Fruit fly (Drosophila melanogaster) whole organism, wandering third instar larva: Measurements from ENCODE around the gene CG12531.

Experiments used
- CG9705 ChIP-seq: fragments of 200-800 bp; sonication (Bioruptor generic); optimal IDR thresholded peaks from 2 replicates; lab custom pipeline; 2018; ENCODE audit warnings: missing biosample characterization, mild to moderate bottlenecking, missing genetic modification characterization
- CrebA ChIP-seq: fragments of 200-800 bp; sonication (Bioruptor generic); optimal IDR thresholded peaks from 2 replicates; lab custom pipeline; 2016; ENCODE audit warnings: missing biosample characterization, mild to moderate bottlenecking, missing genetic modification characterization, borderline replicate concordance
- Dfd ChIP-seq: fragments of >200 bp; optimal IDR thresholded peaks from 2 replicates; lab custom pipeline; 2017; ENCODE audit warnings: missing biosample characterization, missing genetic modification characterization
- Dif ChIP-seq: fragments of 200-275, 200-300 bp; sonication (Bioruptor generic); optimal IDR thresholded peaks from 2 replicates; lab custom pipeline; 2018; ENCODE audit warnings: missing biosample characterization, missing genetic modification characterization; ENCODE audit not compliant: partially characterized antibody
- HLH106 ChIP-seq: fragments of 200-800 bp; optimal IDR thresholded peaks from 3 replicates; lab custom pipeline; 2019; ENCODE audit warnings: missing biosample characterization, mild to moderate bottlenecking, missing genetic modification characterization, moderate library complexity
- Hnf4 ChIP-seq: fragments of 200-800 bp; sonication (Bioruptor generic); optimal IDR thresholded peaks from 2 replicates; lab custom pipeline; 2016; ENCODE audit warnings: missing biosample characterization, mild to moderate bottlenecking, missing genetic modification characterization
- Hr78 ChIP-seq: fragments of >200 bp; optimal IDR thresholded peaks from 2 replicates; lab custom pipeline; 2017; ENCODE audit warnings: missing biosample characterization, missing genetic modification characterization
- Hr83 ChIP-seq: fragments of 200-300 bp; sonication (Bioruptor generic); optimal IDR thresholded peaks from 2 replicates; lab custom pipeline; 2016; ENCODE audit warnings: missing biosample characterization, mild to moderate bottlenecking, missing genetic modification characterization, moderate library complexity; ENCODE audit not compliant: poor library complexity, severe bottlenecking
- Jra ChIP-seq: sonication (Bioruptor generic); optimal IDR thresholded peaks from 2 replicates; lab custom pipeline; 2016; ENCODE audit warnings: missing biosample characterization, missing genetic modification characterization
- Mio ChIP-seq: sonication (Bioruptor generic); optimal IDR thresholded peaks from 2 replicates; lab custom pipeline; 2016; ENCODE audit warnings: missing biosample characterization, missing genetic modification characterization
- N ChIP-seq: fragments of >200 bp; optimal IDR thresholded peaks from 2 replicates; lab custom pipeline; 2018; ENCODE audit warnings: missing biosample characterization, missing external identifiers, missing genetic modification characterization
- OdsH ChIP-seq: fragments of 200-800 bp; sonication (Bioruptor generic); optimal IDR thresholded peaks from 2 replicates; lab custom pipeline; 2016; ENCODE audit warnings: missing biosample characterization, mild to moderate bottlenecking, missing genetic modification characterization
- Rel ChIP-seq, 2 experiments: fragments of 200-800 bp; sonication (Bioruptor generic) in 1 of 2; optimal IDR thresholded peaks; 2 replicates in 1 of 2; 3 replicates in 1 of 2; lab custom pipeline; 2016 to 2019; ENCODE audit warnings: mild to moderate bottlenecking in 2 of 2, missing biosample characterization in 2 of 2, missing genetic modification characterization in 2 of 2, moderate library complexity in 1 of 2
- Sp1 ChIP-seq: fragments of 200-800 bp; sonication (Bioruptor generic); optimal IDR thresholded peaks from 3 replicates; lab custom pipeline; 2019; ENCODE audit warnings: missing biosample characterization, mild to moderate bottlenecking, missing genetic modification characterization, moderate library complexity
- Vsx2 ChIP-seq: fragments of 200-300, 225-300 bp; sonication (Bioruptor generic); optimal IDR thresholded peaks from 2 replicates; lab custom pipeline; 2018; ENCODE audit warnings: missing biosample characterization, missing genetic modification characterization; ENCODE audit not compliant: partially characterized antibody
- br ChIP-seq: fragments of 200-800 bp; sonication (Bioruptor generic); optimal IDR thresholded peaks from 2 replicates; lab custom pipeline; 2016; ENCODE audit warnings: missing biosample characterization, missing genetic modification characterization
- brk ChIP-seq: fragments of 200-800 bp; sonication (Bioruptor generic); optimal IDR thresholded peaks from 2 replicates; lab custom pipeline; 2016; ENCODE audit warnings: missing biosample characterization, mild to moderate bottlenecking, missing genetic modification characterization
- dl ChIP-seq, 2 experiments: fragments of 175-275, 200-275 bp in 1 of 2; fragments of 200-275 bp in 1 of 2; sonication (Bioruptor generic); optimal IDR thresholded peaks; lab custom pipeline; 2018; ENCODE audit warnings: mild to moderate bottlenecking in 2 of 2, missing biosample characterization in 2 of 2, missing genetic modification characterization in 2 of 2, moderate library complexity in 2 of 2; ENCODE audit not compliant: partially characterized antibody in 2 of 2, insufficient read depth in 1 of 2
- dmrt93B ChIP-seq: fragments of 200-800 bp; sonication (Bioruptor generic); optimal IDR thresholded peaks from 2 replicates; lab custom pipeline; 2018; ENCODE audit warnings: missing biosample characterization, mild to moderate bottlenecking, missing genetic modification characterization
- foxo ChIP-seq, 2 experiments: fragments of 200-800 bp; sonication (Bioruptor generic); optimal IDR thresholded peaks; 2 replicates in 1 of 2; 3 replicates in 1 of 2; lab custom pipeline; 2016 to 2017; ENCODE audit warnings: missing biosample characterization in 2 of 2, missing genetic modification characterization in 2 of 2
- fru ChIP-seq: fragments of 200-800 bp; sonication (Bioruptor generic); optimal IDR thresholded peaks from 3 replicates; lab custom pipeline; 2016; ENCODE audit warnings: missing biosample characterization, mild to moderate bottlenecking, missing genetic modification characterization
- h ChIP-seq: fragments of 200-800 bp; sonication (Bioruptor generic); optimal IDR thresholded peaks from 3 replicates; lab custom pipeline; 2016; ENCODE audit warnings: missing biosample characterization, mild to moderate bottlenecking, missing genetic modification characterization
- jim ChIP-seq: fragments of 175-275, 200-325 bp; sonication (Bioruptor generic); optimal IDR thresholded peaks from 2 replicates; lab custom pipeline; 2016; ENCODE audit warnings: missing biosample characterization, mild to moderate bottlenecking, missing genetic modification characterization
- lola ChIP-seq: fragments of >200 bp; optimal IDR thresholded peaks from 2 replicates; lab custom pipeline; 2017; ENCODE audit warnings: missing biosample characterization, missing genetic modification characterization
- pan ChIP-seq: fragments of >200 bp; optimal IDR thresholded peaks from 2 replicates; lab custom pipeline; 2017
- psq ChIP-seq: fragments of 200-800 bp; sonication (Bioruptor generic); optimal IDR thresholded peaks from 3 replicates; lab custom pipeline; 2017; ENCODE audit warnings: missing biosample characterization, mild to moderate bottlenecking, missing genetic modification characterization, moderate library complexity
- rgr ChIP-seq: fragments of 200-800 bp; sonication (Bioruptor generic); optimal IDR thresholded peaks from 3 replicates; lab custom pipeline; 2016; ENCODE audit warnings: missing biosample characterization, mild to moderate bottlenecking, missing genetic modification characterization
- sv ChIP-seq: fragments of 200-800 bp; sonication (Bioruptor generic); optimal IDR thresholded peaks from 3 replicates; lab custom pipeline; 2016; ENCODE audit warnings: missing biosample characterization, missing genetic modification characterization
- tai ChIP-seq: sonication (Bioruptor generic); optimal IDR thresholded peaks from 2 replicates; lab custom pipeline; 2016; ENCODE audit warnings: missing biosample characterization, missing genetic modification characterization
- usp ChIP-seq: fragments of >200 bp; optimal IDR thresholded peaks from 2 replicates; lab custom pipeline; 2017; ENCODE audit warnings: missing biosample characterization, missing genetic modification characterization
- woc ChIP-seq: sonication (Bioruptor generic); optimal IDR thresholded peaks from 2 replicates; lab custom pipeline; 2016; ENCODE audit warnings: missing biosample characterization, mild to moderate bottlenecking, missing genetic modification characterization

Gene CG12531

dm6 chrX:19717988-19718973, at the start of gene CG12531:
Gene CG12531, plus strand, starts transcription at chrX:19718923.
- no peak for TF ChIP-seq lola (GFP tag; lab: Kevin White, UChicago)
- TF ChIP-seq Mio (GFP tag; lab: Kevin White, UChicago), result no peak
- no peak for TF ChIP-seq h
- no peak for TF ChIP-seq foxo (GFP tag; optimal IDR thresholded peaks at IDR 0.05; lab: Kevin White, UChicago)
- no peak for TF ChIP-seq tai
- no peak for TF ChIP-seq rgr (GFP tag; lab: Kevin White, UChicago)
- TF ChIP-seq dmrt93B (GFP tag; lab: Kevin White, UChicago), result no peak
- no peak for TF ChIP-seq Jra (GFP tag; lab: Kevin White, UChicago)
- no peak for TF ChIP-seq usp (GFP tag; lab: Kevin White, UChicago)
- no peak for TF ChIP-seq Dif (GFP tag; lab: Kevin White, UChicago)
- TF ChIP-seq Vsx2 (GFP tag; lab: Kevin White, UChicago), result no peak
- no peak for TF ChIP-seq brk (GFP tag; lab: Kevin White, UChicago)
- TF ChIP-seq N (GFP tag; lab: Kevin White, UChicago), result no peak
- TF ChIP-seq pan (lab: Kevin White, UChicago), result no peak
- TF ChIP-seq Hnf4 (GFP tag; lab: Kevin White, UChicago), result no peak

DNA sequence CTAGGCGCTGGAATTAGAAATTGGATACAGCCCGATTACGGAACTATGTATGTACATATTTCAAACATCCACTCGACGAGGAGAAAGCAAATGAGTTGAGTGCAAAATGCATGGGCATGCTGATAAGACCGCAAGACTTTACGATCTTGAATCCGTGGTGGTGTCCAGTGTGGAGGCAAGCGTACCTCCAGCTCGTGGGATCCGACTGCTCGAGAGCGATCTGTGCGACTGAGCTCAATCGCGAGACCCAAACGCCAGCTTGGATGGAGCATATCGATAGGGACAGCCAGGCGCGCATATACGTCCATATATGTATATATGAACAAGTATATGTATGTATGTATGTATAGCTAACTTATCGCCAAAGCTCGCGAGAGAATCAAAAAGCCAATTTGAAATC, 43.1 kb upstream of the CG12531 start, which contains the start of gene et:
Gene et, minus strand, starts transcription at position 230 of the 400 bp plus-strand sequence.
- TF ChIP-seq Hnf4 (GFP tag; lab: Kevin White, UChicago) (no peak), rgr (GFP tag; lab: Kevin White, UChicago) (no peak)

- TF ChIP-seq N (GFP tag; lab: Kevin White, UChicago), result no peak
- no peak for TF ChIP-seq foxo (GFP tag; optimal IDR thresholded peaks at IDR 0.05; lab: Kevin White, UChicago)
- TF ChIP-seq Dfd (GFP tag; lab: Kevin White, UChicago), result no peak
- no peak for TF ChIP-seq psq
- no peak for TF ChIP-seq usp (GFP tag; lab: Kevin White, UChicago)
- TF ChIP-seq sv (GFP tag; lab: Kevin White, UChicago), result no peak
- TF ChIP-seq CrebA (GFP tag; lab: Kevin White, UChicago), result no peak
- no peak for TF ChIP-seq Sp1 (GFP tag; lab: Kevin White, UChicago)
- no peak for TF ChIP-seq Mio (GFP tag; lab: Kevin White, UChicago)
- TF ChIP-seq Hr78 (GFP tag; lab: Kevin White, UChicago), result no peak
- no peak for TF ChIP-seq OdsH
- TF ChIP-seq h, result no peak
These were observed 39.5 kb upstream of the CG12531 start for dm6 chrX:19679207-19679606.

DNA sequence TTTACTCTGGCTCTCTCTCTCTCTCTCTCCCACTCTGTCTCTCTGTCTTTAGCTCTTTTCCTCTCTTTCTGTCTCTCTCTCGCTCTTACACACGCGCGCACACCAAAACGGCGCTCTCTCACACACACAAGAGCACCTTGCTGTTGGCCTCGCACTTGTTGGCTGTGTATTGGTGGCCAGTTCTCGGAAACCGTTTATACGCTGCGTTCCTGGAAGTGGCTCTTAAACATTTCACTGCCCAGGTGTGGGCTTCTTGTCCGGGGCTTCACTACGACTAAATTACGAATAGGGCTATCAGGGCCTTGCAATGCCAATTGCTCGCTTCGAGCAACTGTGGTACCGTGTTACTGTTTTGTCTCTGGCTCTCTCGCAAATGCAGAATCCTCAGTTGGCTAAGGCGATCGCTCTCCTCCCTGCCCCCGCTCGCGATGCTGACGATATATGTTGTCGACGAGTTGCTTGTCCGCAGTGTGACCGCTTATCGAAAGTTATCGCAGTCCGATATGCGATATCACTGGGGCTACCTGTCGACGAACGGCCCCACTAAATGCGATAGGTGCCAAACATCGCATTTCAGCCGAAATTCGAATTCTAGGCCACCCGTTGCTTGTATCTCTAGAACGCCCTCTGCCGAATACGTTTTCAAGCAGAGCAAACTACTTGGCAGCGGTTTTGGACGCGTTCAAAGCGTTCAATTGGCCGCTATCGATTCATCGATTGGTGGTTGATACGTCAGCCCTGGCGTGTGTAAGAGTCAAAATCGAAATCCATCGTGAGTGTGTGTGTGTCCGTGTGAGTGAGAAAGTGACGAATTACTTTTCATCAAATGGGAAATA, 35.5 kb upstream of the CG12531 start, which contains the start of the genes dome and Ubqn:
Gene dome, minus strand, starts transcription at position 479 of the 836 bp plus-strand sequence.
Gene Ubqn, plus strand, starts transcription at position 769 of the 836 bp plus-strand sequence.
- TF ChIP-seq CG9705 (GFP tag; lab: Kevin White, UChicago) (peak; percentile 23), rgr (GFP tag; lab: Kevin White, UChicago) (peak; percentile 21), N (GFP tag; lab: Kevin White, UChicago) (peak; percentile 38), Rel (GFP tag; optimal IDR thresholded peaks at IDR 0.05; lab: Kevin White, UChicago) (no peak), Rel (tag; optimal IDR thresholded peaks at IDR 0.05; lab: Kevin White, UChicago) (peak; percentile 4), Sp1 (GFP tag; lab: Kevin White, UChicago) (peak; percentile 27), HLH106 (tag; lab: Kevin White, UChicago) (peak; percentile 16), br (GFP tag; lab: Kevin White, UChicago) (peak; percentile 8), CrebA (GFP tag; lab: Kevin White, UChicago) (no peak), tai (no peak), foxo (GFP tag; optimal IDR thresholded peaks at IDR 0.05; lab: Kevin White, UChicago) (peak in 1 of 2 experiments; percentile 2), fru (GFP tag; lab: Kevin White, UChicago) (peak; percentile 30), h (peak; percentile 29), Dif (GFP tag; lab: Kevin White, UChicago) (peak; percentile 96), pan (lab: Kevin White, UChicago) (no peak), dl (GFP tag; optimal IDR thresholded peaks at IDR 0.05; lab: Kevin White, UChicago; ENCODE audit: insufficient read depth in 1 of 2, partially characterized antibody in 2 of 2) (peak; percentile 86 to 97), woc (GFP tag; lab: Kevin White, UChicago) (peak; percentile 1), Hr83 (no peak), jim (GFP tag; lab: Kevin White, UChicago) (no peak)
